Worm (Caenorhabditis elegans) whole organism, L2 larva: ENCODE data around the gene ugt-53.

Experiments
- C34F6.9 ChIP-seq: fragments of 150-350 bp; optimal IDR thresholded peaks from 2 replicates; lab custom pipeline; 2014; ENCODE audit warnings: missing biosample characterization, missing genetic modification characterization
- R02D3.7 ChIP-seq: fragments of 150-350 bp; optimal IDR thresholded peaks from 2 replicates; lab custom pipeline; 2014; ENCODE audit warnings: missing biosample characterization, missing genetic modification characterization
- Y55F3AM.14 ChIP-seq: fragments of 200-800 bp; sonication (Bioruptor generic); optimal IDR thresholded peaks from 2 replicates; lab custom pipeline; 2018; ENCODE audit warnings: mild to moderate bottlenecking, missing genetic modification characterization, missing compliant biosample characterization
- ZK546.5 ChIP-seq: sonication (generic microtip); optimal IDR thresholded peaks from 2 replicates; lab custom pipeline; 2017; ENCODE audit warnings: missing biosample characterization, missing genetic modification characterization
- alr-1 ChIP-seq: fragments of 150-350 bp; optimal IDR thresholded peaks from 2 replicates; lab custom pipeline; 2014; ENCODE audit warnings: missing biosample characterization, missing genetic modification characterization
- blmp-1 ChIP-seq: sonication (generic microtip); optimal IDR thresholded peaks from 2 replicates; lab custom pipeline; 2017; ENCODE audit warnings: missing genetic modification characterization, mild to moderate bottlenecking, missing compliant biosample characterization, antibody characterized with exemption, moderate library complexity; ENCODE audit not compliant: insufficient read depth
- ceh-82 ChIP-seq: fragments of 150-350 bp; optimal IDR thresholded peaks from 2 replicates; lab custom pipeline; 2014; ENCODE audit warnings: missing biosample characterization, missing genetic modification characterization
- crh-2 ChIP-seq: sonication (generic microtip); optimal IDR thresholded peaks from 2 replicates; lab custom pipeline; 2017; ENCODE audit warnings: missing biosample characterization, missing genetic modification characterization
- egl-27 ChIP-seq: sonication (generic microtip); optimal IDR thresholded peaks from 3 replicates; lab custom pipeline; 2017; ENCODE audit warnings: missing biosample characterization, missing genetic modification reagents, missing genetic modification characterization
- elt-1 ChIP-seq: fragments of 150-350 bp; optimal IDR thresholded peaks from 2 replicates; lab custom pipeline; 2014; ENCODE audit warnings: missing biosample characterization, missing genetic modification characterization
- elt-3 ChIP-seq: sonication (generic microtip); optimal IDR thresholded peaks from 2 replicates; lab custom pipeline; 2017; ENCODE audit warnings: missing biosample characterization, missing genetic modification characterization
- fos-1 ChIP-seq: fragments of 150-350 bp; optimal IDR thresholded peaks from 2 replicates; lab custom pipeline; 2014; ENCODE audit warnings: missing biosample characterization, missing genetic modification characterization
- gmeb-1 ChIP-seq: fragments of 150-350 bp; optimal IDR thresholded peaks from 2 replicates; lab custom pipeline; 2014; ENCODE audit warnings: missing biosample characterization, missing genetic modification characterization
- lin-11 ChIP-seq: fragments of 150-350 bp; sonication (generic microtip); optimal IDR thresholded peaks from 2 replicates; lab custom pipeline; 2014; ENCODE audit warnings: missing biosample characterization, missing genetic modification characterization, inconsistent platforms, mixed read lengths
- lin-13 ChIP-seq: fragments of 150-350 bp; optimal IDR thresholded peaks from 2 replicates; lab custom pipeline; 2014; ENCODE audit warnings: missing biosample characterization, missing genetic modification reagents, missing genetic modification characterization
- lin-39 ChIP-seq: fragments of 150-350 bp; optimal IDR thresholded peaks from 2 replicates; lab custom pipeline; 2014; ENCODE audit warnings: missing biosample characterization, missing genetic modification reagents, missing genetic modification characterization
- mbf-1 ChIP-seq: sonication (generic microtip); optimal IDR thresholded peaks from 2 replicates; lab custom pipeline; 2017; ENCODE audit warnings: missing biosample characterization, missing genetic modification characterization
- nhr-10 ChIP-seq: sonication (generic microtip); optimal IDR thresholded peaks from 2 replicates; lab custom pipeline; 2017; ENCODE audit warnings: missing biosample characterization, missing genetic modification characterization
- nhr-12 ChIP-seq: fragments of 150-350 bp; optimal IDR thresholded peaks from 2 replicates; lab custom pipeline; 2014; ENCODE audit warnings: missing biosample characterization, missing genetic modification characterization
- nhr-129 ChIP-seq: fragments of 150-350 bp; optimal IDR thresholded peaks from 2 replicates; lab custom pipeline; 2014; ENCODE audit warnings: missing biosample characterization, missing genetic modification characterization
- nhr-21 ChIP-seq: fragments of 150-350 bp; optimal IDR thresholded peaks from 2 replicates; lab custom pipeline; 2014; ENCODE audit warnings: missing biosample characterization, missing genetic modification characterization
- nhr-23 ChIP-seq: fragments of 150-350 bp; optimal IDR thresholded peaks from 2 replicates; lab custom pipeline; 2014; ENCODE audit warnings: missing biosample characterization, missing genetic modification reagents, missing genetic modification characterization
- nhr-25 ChIP-seq: fragments of 150-350 bp; sonication (generic microtip); optimal IDR thresholded peaks from 3 replicates; lab custom pipeline; 2014; ENCODE audit warnings: missing biosample characterization, missing genetic modification characterization
- nhr-77 ChIP-seq: fragments of 150-350 bp; optimal IDR thresholded peaks from 2 replicates; lab custom pipeline; 2014; ENCODE audit warnings: missing biosample characterization, missing genetic modification characterization
- peb-1 ChIP-seq: fragments of 150-350 bp; optimal IDR thresholded peaks from 2 replicates; lab custom pipeline; 2014; ENCODE audit warnings: missing biosample characterization, missing genetic modification characterization
- sma-3 ChIP-seq: sonication (generic microtip); optimal IDR thresholded peaks from 2 replicates; lab custom pipeline; 2016; ENCODE audit warnings: missing genetic modification reagents, missing genetic modification characterization, missing compliant biosample characterization
- sma-9 ChIP-seq, 2 experiments: fragments of 150-350 bp in 1 of 2; sonication (generic microtip) in 1 of 2; optimal IDR thresholded peaks; 2 replicates each; lab custom pipeline; 2014 to 2016; ENCODE audit warnings: missing genetic modification characterization in 2 of 2, mild to moderate bottlenecking in 1 of 2, missing biosample characterization in 1 of 2, missing compliant biosample characterization in 1 of 2, missing genetic modification reagents in 1 of 2, moderate library complexity in 1 of 2
- snpc-4 ChIP-seq: fragments of 150-350 bp; optimal IDR thresholded peaks from 2 replicates; lab custom pipeline; 2014; ENCODE audit warnings: missing biosample characterization, missing genetic modification characterization
- unc-39 ChIP-seq: fragments of 150-350 bp; optimal IDR thresholded peaks from 2 replicates; lab custom pipeline; 2014; ENCODE audit warnings: missing biosample characterization, missing genetic modification characterization
- unc-62 ChIP-seq: fragments of 150-350 bp; optimal IDR thresholded peaks from 2 replicates; lab custom pipeline; 2014; ENCODE audit warnings: missing biosample characterization, missing genetic modification reagents, missing genetic modification characterization

ugt-53 gene

DNA sequence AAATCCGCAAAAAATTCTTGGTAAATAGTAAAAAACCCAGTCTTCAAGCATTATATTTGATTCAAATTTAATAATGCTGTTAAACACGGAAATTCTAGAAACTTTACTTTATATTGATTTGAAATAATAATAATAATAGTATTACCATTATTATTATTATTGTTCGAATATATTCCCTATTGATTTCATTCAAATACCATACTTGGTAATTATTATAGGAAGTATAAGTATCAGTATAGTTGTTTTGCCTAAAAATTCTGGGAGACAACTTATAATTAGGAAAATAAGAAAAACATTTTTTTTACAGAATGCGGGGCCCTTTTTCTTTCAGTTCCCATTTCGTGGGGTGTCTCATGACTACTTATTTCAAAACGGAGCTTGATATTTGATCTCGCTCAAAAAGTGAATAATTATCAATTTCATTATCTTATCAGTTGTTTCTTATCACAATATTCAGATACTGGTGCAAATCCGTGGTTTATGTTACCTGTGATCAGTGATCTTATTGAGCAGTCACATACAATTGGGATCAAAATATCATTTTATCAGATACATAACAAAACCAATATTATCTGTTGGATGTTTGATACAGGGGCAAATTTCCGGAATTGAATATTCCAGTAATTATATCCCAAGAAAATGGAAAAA lies 729 bp upstream of the ugt-53 start, which contains the start of gene srj-49:
srj-49 (minus strand) TSS at position 51 of the 648 bp plus-strand sequence.
- TF ChIP-seq fos-1 (peak; percentile 65), lin-39 (tag; lab: Kevin White, UChicago) (no peak), sma-9 (GFP tag; optimal IDR thresholded peaks at IDR 0.05; lab: Kevin White, UChicago) (peak; percentile 51), sma-9 (tag; optimal IDR thresholded peaks at IDR 0.05; lab: Kevin White, UChicago) (no peak)

DNA sequence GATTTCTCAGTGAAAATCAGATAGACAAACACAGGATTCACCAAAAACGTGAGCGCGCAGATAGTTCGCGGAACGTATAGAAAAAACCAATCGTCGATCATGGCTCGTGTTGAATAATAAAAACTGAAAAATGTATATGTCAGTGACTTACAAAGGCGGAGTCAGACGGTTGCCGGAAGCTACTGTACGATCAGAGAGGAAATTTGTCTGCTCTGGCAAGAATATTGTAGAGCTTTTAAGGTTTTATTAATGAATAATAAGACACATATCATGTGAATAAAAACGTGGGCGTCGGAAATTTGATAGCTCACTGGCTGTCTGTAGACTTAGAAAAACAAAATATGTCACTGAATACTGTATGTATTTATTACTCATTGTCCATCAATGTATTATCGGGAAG lies 6.3 kb downstream of the ugt-53 start, which contains the start of gene srj-57:
srj-57 (minus strand) TSS at position 101 of the 400 bp plus-strand sequence.
- no peak for TF ChIP-seq nhr-21 (tag; lab: Kevin White, UChicago)
- no peak for TF ChIP-seq lin-11 (tag; lab: Kevin White, UChicago)
- TF ChIP-seq snpc-4 (tag; lab: Kevin White, UChicago), result no peak
- TF ChIP-seq elt-3 (tag; lab: Kevin White, UChicago), result no peak
- TF ChIP-seq unc-62 (GFP tag; lab: Kevin White, UChicago), result no peak
- TF ChIP-seq nhr-12 (tag; lab: Kevin White, UChicago), result no peak
- no peak for TF ChIP-seq alr-1 (tag; lab: Kevin White, UChicago)
- no peak for TF ChIP-seq nhr-10 (tag; lab: Kevin White, UChicago)
- TF ChIP-seq sma-9 (GFP tag; optimal IDR thresholded peaks at IDR 0.05; lab: Kevin White, UChicago), result no peak
- TF ChIP-seq sma-9 (tag; optimal IDR thresholded peaks at IDR 0.05; lab: Kevin White, UChicago), result no peak
- no peak for TF ChIP-seq sma-3 (GFP tag; lab: Kevin White, UChicago)
- TF ChIP-seq C34F6.9 (tag; lab: Kevin White, UChicago), result no peak
- TF ChIP-seq nhr-25 (tag; lab: Kevin White, UChicago), result no peak
- no peak for TF ChIP-seq unc-39 (tag; lab: Kevin White, UChicago)
- no peak for TF ChIP-seq R02D3.7 (tag; lab: Kevin White, UChicago)

DNA sequence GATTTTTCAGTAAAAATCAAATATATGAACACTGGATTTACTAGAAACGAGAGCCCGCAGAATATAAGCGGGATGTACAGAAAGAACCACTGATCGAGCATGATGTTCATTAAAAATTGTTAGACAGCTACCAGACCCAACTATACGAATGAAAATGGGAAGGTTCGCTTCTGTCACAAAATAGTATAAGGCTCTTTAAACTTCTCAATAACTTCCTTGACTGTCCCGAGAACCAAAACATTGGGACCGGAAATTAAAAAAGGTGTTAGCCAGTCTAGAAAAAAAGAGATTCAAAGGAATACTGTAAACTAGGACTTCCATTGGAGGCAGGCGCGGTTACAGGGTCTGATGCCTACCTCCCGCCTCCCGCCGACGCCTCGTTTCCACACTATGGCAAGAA lies 8.7 kb downstream of the ugt-53 start, which contains the start of gene srj-55:
srj-55 (minus strand) TSS at position 101 of the 400 bp plus-strand sequence.
- TF ChIP-seq sma-3 (GFP tag; lab: Kevin White, UChicago) (no peak), lin-13 (GFP tag; lab: Kevin White, UChicago) (no peak), elt-3 (tag; lab: Kevin White, UChicago) (no peak), nhr-25 (tag; lab: Kevin White, UChicago) (no peak), ceh-82 (tag; lab: Kevin White, UChicago) (no peak), fos-1 (no peak), nhr-129 (tag; lab: Kevin White, UChicago) (no peak), egl-27 (no peak), elt-1 (no peak), nhr-21 (tag; lab: Kevin White, UChicago) (no peak)

DNA sequence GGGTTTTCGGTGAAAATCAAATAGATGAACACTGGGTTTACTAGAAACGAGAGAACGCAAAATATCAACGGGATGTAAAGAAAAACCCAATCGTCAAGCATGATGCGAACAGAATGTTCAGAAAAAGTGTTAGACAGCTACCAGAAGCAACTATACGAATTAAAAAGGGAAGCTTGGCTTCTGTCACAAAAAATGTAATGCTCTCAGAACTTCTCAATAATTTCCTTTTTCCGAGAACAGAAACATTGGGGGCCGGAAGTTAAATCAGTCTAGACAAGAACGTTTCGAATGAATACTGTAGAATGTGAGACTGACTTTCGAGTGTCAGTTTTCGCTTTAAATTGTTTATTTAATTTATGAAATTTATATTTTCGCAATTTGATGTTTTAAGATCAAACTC lies 10.6 kb downstream of the ugt-53 start, which contains the start of gene srj-54:
srj-54 (minus strand) TSS at position 101 of the 400 bp plus-strand sequence.
- TF ChIP-seq Y55F3AM.14 (GFP tag; lab: Kevin White, UChicago) (no peak), ZK546.5 (tag; lab: Kevin White, UChicago) (no peak), nhr-23 (tag; lab: Kevin White, UChicago) (no peak), sma-9 (GFP tag; optimal IDR thresholded peaks at IDR 0.05; lab: Kevin White, UChicago) (no peak), sma-9 (tag; optimal IDR thresholded peaks at IDR 0.05; lab: Kevin White, UChicago) (no peak)

DNA sequence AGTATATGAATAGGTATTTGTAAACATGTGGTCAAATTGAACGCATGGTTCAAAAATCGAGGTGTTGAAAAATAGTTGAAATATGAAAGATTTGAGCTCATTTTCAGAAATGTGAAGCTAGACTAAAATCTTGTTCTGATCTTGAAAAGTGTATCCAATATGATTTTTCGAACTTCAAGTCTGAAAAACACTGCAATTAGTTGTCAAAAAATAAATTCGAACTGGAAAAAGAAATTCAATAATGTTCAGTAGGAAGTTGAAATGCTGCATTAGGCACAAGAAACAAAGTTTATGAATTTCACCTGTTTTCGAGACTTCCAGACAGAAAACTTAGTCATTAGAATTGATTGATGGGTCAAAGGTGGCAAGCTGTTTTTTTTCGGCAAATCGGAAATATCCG lies 12.4 kb downstream of the ugt-53 start, which contains the start of gene srh-270:
srh-270 (minus strand) TSS at position 101 of the 400 bp plus-strand sequence.
- TF ChIP-seq egl-27, result no peak
- TF ChIP-seq nhr-77 (tag; lab: Kevin White, UChicago), result no peak
- TF ChIP-seq blmp-1, result no peak
- TF ChIP-seq unc-39 (tag; lab: Kevin White, UChicago), result no peak
- no peak for TF ChIP-seq unc-62 (GFP tag; lab: Kevin White, UChicago)
- TF ChIP-seq peb-1 (tag; lab: Kevin White, UChicago), result no peak
- TF ChIP-seq mbf-1 (tag; lab: Kevin White, UChicago), result no peak
- TF ChIP-seq elt-1, result no peak
- TF ChIP-seq crh-2 (tag; lab: Kevin White, UChicago), result no peak
- no peak for TF ChIP-seq gmeb-1
